Fruit fly (Drosophila melanogaster): ENCODE results near the gene CG8673.
A peak's percentile ranks its signal among the peaks of the same experiment; 100 is the strongest.

CG8673 gene

dm6 chr2L:8164219-8164618 is 40.1 kb downstream of the CG8673 start:
- TF ChIP-seq CG11902 (GFP tag; optimal IDR thresholded peaks at IDR 0.05), result no peak
- peak; percentile 11 for TF ChIP-seq Blimp-1 (GFP tag; optimal IDR thresholded peaks at IDR 0.05)
- peak; percentile 63 for TF ChIP-seq fkh (GFP tag; optimal IDR thresholded peaks at IDR 0.05)
- peak; percentile 32 for TF ChIP-seq Met (GFP tag; optimal IDR thresholded peaks at IDR 0.05)
- TF ChIP-seq Eip93F (GFP tag; optimal IDR thresholded peaks at IDR 0.05), result no peak
- peak; percentile 45 for TF ChIP-seq Smox (GFP tag; optimal IDR thresholded peaks at IDR 0.05)
- no peak for TF ChIP-seq dsx (GFP tag; optimal IDR thresholded peaks at IDR 0.05; ENCODE audit: poor library complexity, severe bottlenecking)
- no peak for TF ChIP-seq achi (GFP tag; optimal IDR thresholded peaks at IDR 0.05)
- peak; percentile 64 for TF ChIP-seq svp (GFP tag)
- no peak for TF ChIP-seq Sox14 (GFP tag; optimal IDR thresholded peaks at IDR 0.05)
- no peak for TF ChIP-seq fd85E (GFP tag; optimal IDR thresholded peaks at IDR 0.05)
- TF ChIP-seq Hr39 (GFP tag; optimal IDR thresholded peaks at IDR 0.05), result no peak
- TF ChIP-seq CG32006 (GFP tag; optimal IDR thresholded peaks at IDR 0.05), result no peak
- peak; percentile 49 for TF ChIP-seq vri (GFP tag; optimal IDR thresholded peaks at IDR 0.05)
- TF ChIP-seq CG31627 (GFP tag; optimal IDR thresholded peaks at IDR 0.05), result no peak
- no peak for TF ChIP-seq Lpt (GFP tag; optimal IDR thresholded peaks at IDR 0.05)
- TF ChIP-seq eg (GFP tag; IDR thresholded peaks at IDR 0.05), result no peak
- TF ChIP-seq Eip78C (GFP tag), result no peak
- TF ChIP-seq fd59A (GFP tag; optimal IDR thresholded peaks at IDR 0.05), result no peak
- no peak for TF ChIP-seq acj6 (GFP tag; optimal IDR thresholded peaks at IDR 0.05)
- peak; percentile 43 for TF ChIP-seq Sox102F (GFP tag; optimal IDR thresholded peaks at IDR 0.05)
- TF ChIP-seq esn (GFP tag; optimal IDR thresholded peaks at IDR 0.05), result peak; percentile 43

dm6 chr2L:8165800-8166576 is 41.9 kb downstream of the CG8673 start:
- TF ChIP-seq Eip78C (GFP tag), result peak; percentile 2
- TF ChIP-seq fkh (GFP tag; optimal IDR thresholded peaks at IDR 0.05), result peak; percentile 57
- no peak for TF ChIP-seq Hr4 (GFP tag; optimal IDR thresholded peaks at IDR 0.05)
- no peak for TF ChIP-seq CG31627 (GFP tag; optimal IDR thresholded peaks at IDR 0.05)
- TF ChIP-seq CG4318 (GFP tag; optimal IDR thresholded peaks at IDR 0.05), result no peak
- TF ChIP-seq CG9139 (GFP tag; optimal IDR thresholded peaks at IDR 0.05), result no peak

dm6 chr2L:8168075-8168474 is 43.9 kb downstream of the CG8673 start:
- no peak for TF ChIP-seq CG7368 (GFP tag; optimal IDR thresholded peaks at IDR 0.05)
- TF ChIP-seq Sox102F (GFP tag; optimal IDR thresholded peaks at IDR 0.05), result no peak
- no peak for TF ChIP-seq Sox15 (GFP tag; optimal IDR thresholded peaks at IDR 0.05)
- TF ChIP-seq cyc (GFP tag; optimal IDR thresholded peaks at IDR 0.05), result no peak
- TF ChIP-seq fkh (GFP tag; optimal IDR thresholded peaks at IDR 0.05), result no peak
- TF ChIP-seq spab (GFP tag; optimal IDR thresholded peaks at IDR 0.05), result no peak
- TF ChIP-seq dac (GFP tag; optimal IDR thresholded peaks at IDR 0.05), result no peak
- no peak for TF ChIP-seq CG9139 (GFP tag; optimal IDR thresholded peaks at IDR 0.05)
- peak; percentile 49; the same call in 2 of the 3 replicates for TF ChIP-seq eg (GFP tag; IDR thresholded peaks at IDR 0.05)
- no peak for TF ChIP-seq CG3032 (tag; optimal IDR thresholded peaks at IDR 0.05)
- no peak for TF ChIP-seq CG6808 (GFP tag; optimal IDR thresholded peaks at IDR 0.05)
- TF ChIP-seq Eip78C (GFP tag), result peak; percentile 56
- TF ChIP-seq OdsH (GFP tag; optimal IDR thresholded peaks at IDR 0.05), result no peak
- no peak for TF ChIP-seq Lpt (GFP tag; optimal IDR thresholded peaks at IDR 0.05)
- TF ChIP-seq Met (GFP tag; optimal IDR thresholded peaks at IDR 0.05), result no peak
- no peak for TF ChIP-seq Ets21C (GFP tag; optimal IDR thresholded peaks at IDR 0.05)
- no peak for TF ChIP-seq CG8632 (GFP tag; optimal IDR thresholded peaks at IDR 0.05)
- peak; percentile 64 for TF ChIP-seq CG32006 (GFP tag; optimal IDR thresholded peaks at IDR 0.05)
- TF ChIP-seq CG8319 (GFP tag; optimal IDR thresholded peaks at IDR 0.05), result no peak
- TF ChIP-seq pdm3 (GFP tag; optimal IDR thresholded peaks at IDR 0.05), result peak; percentile 16
- TF ChIP-seq CG11294 (GFP tag; IDR thresholded peaks at IDR 0.05), result no peak
- TF ChIP-seq Hr39 (GFP tag; optimal IDR thresholded peaks at IDR 0.05), result no peak
- TF ChIP-seq acj6 (GFP tag; optimal IDR thresholded peaks at IDR 0.05), result no peak
- TF ChIP-seq Eip75B (GFP tag; optimal IDR thresholded peaks at IDR 0.05), result no peak
- TF ChIP-seq CG10631 (GFP tag; optimal IDR thresholded peaks at IDR 0.05), result no peak
- TF ChIP-seq Hr4 (GFP tag; optimal IDR thresholded peaks at IDR 0.05), result peak; percentile 53
- TF ChIP-seq CG15336 (GFP tag; IDR thresholded peaks at IDR 0.05), result peak; percentile 47
- TF ChIP-seq Eip93F (GFP tag; optimal IDR thresholded peaks at IDR 0.05), result no peak
- no peak for TF ChIP-seq CG6276 (GFP tag; optimal IDR thresholded peaks at IDR 0.05)
- 0 out of 3 replicates have a peak, but pooled peaks have one; percentile 35 for TF ChIP-seq CG6163 (GFP tag; IDR thresholded peaks at IDR 0.05)
- TF ChIP-seq Hr38 (GFP tag; optimal IDR thresholded peaks at IDR 0.05), result no peak
- no peak for TF ChIP-seq svp (GFP tag)
- no peak for TF ChIP-seq CG1621 (tag; optimal IDR thresholded peaks at IDR 0.05)
- no peak for TF ChIP-seq achi (GFP tag; optimal IDR thresholded peaks at IDR 0.05)
- TF ChIP-seq CG8119 (GFP tag; IDR thresholded peaks at IDR 0.05), result peak; percentile 38; the same call in 2 of the 3 replicates

Measured in whole organism, prepupa.